Fruit fly (Drosophila melanogaster) whole organism, embryonic: ENCODE data around the gene CG15877.

ENCODE experiments used
- B-H1 ChIP-seq: fragments of 200-800 bp; sonication (Bioruptor generic); IDR thresholded peaks from 3 replicates; pipeline ENCODE4 v1.3.6; 2022; ENCODE audit warnings: missing biosample characterization, missing genetic modification characterization
- CG10274 ChIP-seq: fragments of 200-800 bp; sonication (Bioruptor generic); optimal IDR thresholded peaks from 3 replicates; lab custom pipeline; 2017; ENCODE audit warnings: missing biosample characterization, mild to moderate bottlenecking, missing genetic modification characterization
- CG11247 ChIP-seq: fragments of 200-800 bp; sonication (Bioruptor generic); IDR thresholded peaks from 2 replicates; pipeline ENCODE4 v1.3.6; 2022; ENCODE audit warnings: missing biosample characterization, missing genetic modification characterization
- CG12659 ChIP-seq: fragments of 200-800 bp; sonication (Bioruptor generic); optimal IDR thresholded peaks from 3 replicates; lab custom pipeline; 2017; ENCODE audit warnings: mild to moderate bottlenecking, missing biosample characterization, missing genetic modification reagents, missing genetic modification characterization
- CG17328 ChIP-seq: fragments of 200-800 bp; sonication (Bioruptor generic); IDR thresholded peaks from 2 replicates; pipeline ENCODE4 v1.3.6; 2022; ENCODE audit warnings: missing biosample characterization, missing genetic modification characterization
- CG17359 ChIP-seq: fragments of 200-800 bp; sonication (Bioruptor generic); optimal IDR thresholded peaks from 3 replicates; lab custom pipeline; 2018; ENCODE audit warnings: missing biosample characterization, mild to moderate bottlenecking, missing genetic modification characterization, moderate library complexity
- CG18619 ChIP-seq: fragments of 200-800 bp; sonication (Bioruptor generic); optimal IDR thresholded peaks from 3 replicates; lab custom pipeline; 2017; ENCODE audit warnings: missing biosample characterization, mild to moderate bottlenecking, missing genetic modification characterization
- CG30431 ChIP-seq: fragments of 200-800 bp; sonication (Bioruptor generic); optimal IDR thresholded peaks from 2 replicates; lab custom pipeline; 2017; ENCODE audit warnings: missing biosample characterization, missing genetic modification characterization
- CG4328 ChIP-seq: fragments of 200-800 bp; sonication (Bioruptor generic); optimal IDR thresholded peaks from 3 replicates; lab custom pipeline; 2017; ENCODE audit warnings: missing biosample characterization, missing genetic modification reagents, missing genetic modification characterization
- CG4730 ChIP-seq: fragments of 200-800 bp; sonication (Bioruptor generic); IDR thresholded peaks from 2 replicates; pipeline ENCODE4 v1.3.6; 2022; ENCODE audit warnings: missing biosample characterization, missing genetic modification characterization
- CG7928 ChIP-seq: fragments of 200-800 bp; sonication (Bioruptor generic); optimal IDR thresholded peaks from 2 replicates; lab custom pipeline; 2017; ENCODE audit warnings: missing biosample characterization, mild to moderate bottlenecking, missing genetic modification characterization
- CG7963 ChIP-seq: fragments of 200-800 bp; sonication (Bioruptor generic); IDR thresholded peaks from 3 replicates; pipeline ENCODE4 v1.3.6; 2022; ENCODE audit warnings: missing biosample characterization, missing genetic modification characterization; ENCODE audit not compliant: partially characterized antibody
- CG7987 ChIP-seq: fragments of 200-800 bp; sonication (Bioruptor generic); optimal IDR thresholded peaks from 2 replicates; lab custom pipeline; 2018; ENCODE audit warnings: missing biosample characterization, mild to moderate bottlenecking, missing genetic modification characterization, moderate library complexity
- CG8478 ChIP-seq: fragments of >200 bp; optimal IDR thresholded peaks from 2 replicates; lab custom pipeline; 2018
- CG9215 ChIP-seq: fragments of 200-800 bp; sonication (Bioruptor generic); IDR thresholded peaks from 2 replicates; pipeline ENCODE4 v1.3.6; 2022; ENCODE audit warnings: missing biosample characterization, missing genetic modification characterization
- CG9817 ChIP-seq: fragments of 200-800 bp; sonication (Bioruptor generic); optimal IDR thresholded peaks from 2 replicates; lab custom pipeline; 2018; ENCODE audit warnings: missing biosample characterization, mild to moderate bottlenecking, missing genetic modification characterization, moderate library complexity
- CrebB ChIP-seq: fragments of 200-800 bp; sonication (Bioruptor generic); optimal IDR thresholded peaks from 3 replicates; lab custom pipeline; 2018; ENCODE audit warnings: missing biosample characterization, mild to moderate bottlenecking, missing genetic modification characterization
- D ChIP-seq, 2 experiments: fragments of 200-800 bp in 1 of 2; fragments of >200 bp in 1 of 2; sonication (Bioruptor generic) in 1 of 2; optimal IDR thresholded peaks; 2 replicates in 1 of 2; 3 replicates in 1 of 2; lab custom pipeline; 2017; ENCODE audit warnings: mild to moderate bottlenecking in 1 of 2, missing biosample characterization in 1 of 2, missing genetic modification characterization in 1 of 2, missing genetic modification reagents in 1 of 2
- E2f2 ChIP-seq: fragments of 200-800 bp; sonication (Bioruptor generic); IDR thresholded peaks from 2 replicates; pipeline ENCODE4 v1.3.6; 2022; ENCODE audit warnings: missing biosample characterization, missing genetic modification characterization
- Ets65A ChIP-seq: fragments of 200-800 bp; sonication (Bioruptor generic); peaks from one replicate; lab custom pipeline; 2016; ENCODE audit warnings: missing biosample characterization, missing genetic modification characterization
- Fer3 ChIP-seq: fragments of 200-800 bp; sonication (Bioruptor generic); optimal IDR thresholded peaks from 2 replicates; lab custom pipeline; 2018; ENCODE audit warnings: missing biosample characterization, mild to moderate bottlenecking, missing genetic modification characterization, moderate library complexity
- GATAe ChIP-seq: fragments of 200-800 bp; sonication (Bioruptor generic); conservative IDR thresholded peaks from 2 replicates; pipeline ENCODE4 v1.3.6; 2022; ENCODE audit warnings: missing biosample characterization, missing genetic modification characterization
- HHEX ChIP-seq: fragments of 200-800 bp; sonication (Bioruptor generic); optimal IDR thresholded peaks from 3 replicates; lab custom pipeline; 2017; ENCODE audit warnings: missing biosample characterization, mild to moderate bottlenecking, missing genetic modification characterization, missing genetic modification reagents
- HmgD ChIP-seq: fragments of 200-800 bp; sonication (Bioruptor generic); optimal IDR thresholded peaks from 3 replicates; lab custom pipeline; 2016; ENCODE audit warnings: missing biosample characterization, missing genetic modification characterization
- Hr51 ChIP-seq, 2 experiments: fragments of 200-800 bp; sonication (Bioruptor generic); optimal IDR thresholded peaks; 2 replicates in 1 of 2; 3 replicates in 1 of 2; lab custom pipeline; 2016 to 2018; ENCODE audit warnings: missing biosample characterization in 2 of 2, missing genetic modification characterization in 2 of 2, mild to moderate bottlenecking in 1 of 2, moderate library complexity in 1 of 2
- Hsf ChIP-seq: fragments of 200-800 bp; sonication (Bioruptor generic); optimal IDR thresholded peaks from 3 replicates; lab custom pipeline; 2016; ENCODE audit warnings: missing biosample characterization, missing genetic modification characterization
- Kr ChIP-seq: fragments of 200-800 bp; sonication (Bioruptor generic); optimal IDR thresholded peaks from 2 replicates; lab custom pipeline; 2017; ENCODE audit warnings: missing biosample characterization, mild to moderate bottlenecking, missing genetic modification characterization
- Lpt ChIP-seq: fragments of >200 bp; optimal IDR thresholded peaks from 2 replicates; lab custom pipeline; 2018; ENCODE audit warnings: missing biosample characterization, missing genetic modification characterization
- Sox100B ChIP-seq: fragments of 200-800 bp; sonication (Bioruptor generic); optimal IDR thresholded peaks from 3 replicates; lab custom pipeline; 2018; ENCODE audit warnings: missing biosample characterization, mild to moderate bottlenecking, missing genetic modification characterization
- Tbp ChIP-seq: fragments of >200 bp; optimal IDR thresholded peaks from 2 replicates; lab custom pipeline; 2018; ENCODE audit warnings: missing biosample characterization, missing genetic modification characterization
- ac ChIP-seq: fragments of 200-800 bp; sonication (Bioruptor generic); optimal IDR thresholded peaks from 3 replicates; lab custom pipeline; 2017; ENCODE audit warnings: missing biosample characterization, mild to moderate bottlenecking, missing genetic modification characterization
- az2 ChIP-seq: fragments of 200-800 bp; sonication (Bioruptor generic); optimal IDR thresholded peaks from 3 replicates; lab custom pipeline; 2016; ENCODE audit warnings: missing biosample characterization, missing genetic modification characterization
- cwo ChIP-seq: fragments of 200-800 bp; sonication (Bioruptor generic); optimal IDR thresholded peaks from 3 replicates; lab custom pipeline; 2017; ENCODE audit warnings: missing biosample characterization, missing genetic modification characterization, mild to moderate bottlenecking, moderate library complexity, missing genetic modification reagents
- dmrt99B ChIP-seq: fragments of 200-800 bp; sonication (Bioruptor generic); optimal IDR thresholded peaks from 2 replicates; lab custom pipeline; 2018; ENCODE audit warnings: missing biosample characterization, mild to moderate bottlenecking, missing genetic modification characterization, moderate library complexity
- esg ChIP-seq: fragments of 200-800 bp; sonication (Bioruptor generic); conservative IDR thresholded peaks from 2 replicates; pipeline ENCODE4 v1.3.6; 2022; ENCODE audit warnings: missing biosample characterization, missing genetic modification characterization
- fd102C ChIP-seq: fragments of 200-800 bp; sonication (Bioruptor generic); optimal IDR thresholded peaks from 2 replicates; lab custom pipeline; 2018; ENCODE audit warnings: missing biosample characterization, mild to moderate bottlenecking, missing genetic modification characterization, moderate library complexity
- fd96Cb ChIP-seq: fragments of 200-800 bp; sonication (Bioruptor generic); optimal IDR thresholded peaks from 2 replicates; lab custom pipeline; 2018; ENCODE audit warnings: missing biosample characterization, mild to moderate bottlenecking, missing genetic modification characterization, moderate library complexity
- gce ChIP-seq: fragments of 200-800 bp; sonication (Bioruptor generic); IDR thresholded peaks from 3 replicates; pipeline ENCODE4 v1.3.6; 2022; ENCODE audit warnings: missing biosample characterization, missing genetic modification characterization
- gem ChIP-seq: fragments of 200-800 bp; sonication (Bioruptor generic); optimal IDR thresholded peaks from 2 replicates; lab custom pipeline; 2019; ENCODE audit warnings: missing biosample characterization, mild to moderate bottlenecking, missing genetic modification characterization, moderate library complexity
- ind ChIP-seq: fragments of 200-800 bp; sonication (Bioruptor generic); optimal IDR thresholded peaks from 3 replicates; lab custom pipeline; 2016; ENCODE audit warnings: missing biosample characterization, missing genetic modification characterization
- lab ChIP-seq: fragments of 200-800 bp; sonication (Bioruptor generic); optimal IDR thresholded peaks from 3 replicates; lab custom pipeline; 2017; ENCODE audit warnings: missing biosample characterization, missing genetic modification characterization, mild to moderate bottlenecking, moderate library complexity, missing genetic modification reagents
- luna ChIP-seq: fragments of 200-800 bp; sonication (Bioruptor generic); optimal IDR thresholded peaks from 2 replicates; lab custom pipeline; 2016; ENCODE audit warnings: missing biosample characterization, missing genetic modification characterization
- nau ChIP-seq: fragments of 200-800 bp; sonication (Bioruptor generic); optimal IDR thresholded peaks from 3 replicates; lab custom pipeline; 2017; ENCODE audit warnings: missing biosample characterization, mild to moderate bottlenecking, missing genetic modification characterization, missing genetic modification reagents
- pho ChIP-seq: fragments of 200-800 bp; sonication (Bioruptor generic); optimal IDR thresholded peaks from 2 replicates; lab custom pipeline; 2016; ENCODE audit warnings: missing biosample characterization, missing genetic modification characterization
- phol ChIP-seq: fragments of 200-800 bp; sonication (Bioruptor generic); optimal IDR thresholded peaks from 3 replicates; lab custom pipeline; 2018; ENCODE audit warnings: missing biosample characterization, mild to moderate bottlenecking, missing genetic modification characterization, moderate library complexity
- prd ChIP-seq, 3 experiments: fragments of >200 bp in 2 of 3; fragments of 200-800 bp in 1 of 3; sonication (Bioruptor generic) in 1 of 3; optimal IDR thresholded peaks in 2 of 3; IDR thresholded peaks in 1 of 3; 2 replicates in 2 of 3; 3 replicates in 1 of 3; pipeline versions ENCODE4 v1.3.6 to Lab custom; 2017 to 2022; ENCODE audit warnings: missing biosample characterization in 1 of 3, missing genetic modification characterization in 1 of 3
- sima ChIP-seq: fragments of 200-800 bp; sonication (Bioruptor generic); optimal IDR thresholded peaks from 2 replicates; lab custom pipeline; 2016; ENCODE audit warnings: missing biosample characterization, missing genetic modification characterization
- sr ChIP-seq: fragments of 200-800 bp; sonication (Bioruptor generic); IDR thresholded peaks from 3 replicates; pipeline ENCODE4 v1.3.6; 2022; ENCODE audit warnings: missing biosample characterization, missing genetic modification characterization
- wek ChIP-seq: fragments of 200-800 bp; sonication (Bioruptor generic); optimal IDR thresholded peaks from 3 replicates; lab custom pipeline; 2018; ENCODE audit warnings: missing biosample characterization, mild to moderate bottlenecking, missing genetic modification characterization, moderate library complexity

CG15877 gene

dm6 chr3L:2373421-2374043, 3.8 kb downstream of the CG15877 start, which contains the start of the genes mRpL23 and CG9004 (continued):
- TF ChIP-seq HmgD (GFP tag; lab: Kevin White, UChicago) = peak; percentile 93
- peak; percentile 99 for TF ChIP-seq HHEX (GFP tag; lab: Kevin White, UChicago)
- peak; percentile 99 for TF ChIP-seq gce (GFP tag; lab: Robert Waterston, UW)
- TF ChIP-seq Kr (GFP tag; lab: Kevin White, UChicago) = peak; percentile 44
- TF ChIP-seq CG8478 (lab: Kevin White, UChicago) = no peak
- TF ChIP-seq CG18619 (GFP tag; lab: Kevin White, UChicago) = peak; percentile 99
- TF ChIP-seq esg (GFP tag; lab: Robert Waterston, UW) = peak; percentile 100
- peak; percentile 99 for TF ChIP-seq pho (GFP tag; lab: Kevin White, UChicago)
- peak; percentile 82 for TF ChIP-seq CG7928 (GFP tag; lab: Kevin White, UChicago)
- peak; percentile 100 for TF ChIP-seq Ets65A (GFP tag; lab: Kevin White, UChicago)
- TF ChIP-seq Sox100B (GFP tag; lab: Kevin White, UChicago) = peak; percentile 97
- peak; percentile 97 for TF ChIP-seq sima (GFP tag; lab: Kevin White, UChicago)
- peak; percentile 99 for TF ChIP-seq CG9215
- no peak for TF ChIP-seq Lpt (GFP tag; lab: Kevin White, UChicago)
- TF ChIP-seq GATAe (GFP tag; lab: Robert Waterston, UW) = peak; percentile 99
- peak; percentile 99 for TF ChIP-seq lab
- peak; percentile 95 for TF ChIP-seq ac
- no peak for TF ChIP-seq Tbp
- TF ChIP-seq CG4730 (GFP tag; lab: Robert Waterston, UW) = peak; percentile 100
- peak; percentile 99 for TF ChIP-seq CG30431 (GFP tag; lab: Kevin White, UChicago)
- peak; percentile 99 for TF ChIP-seq dmrt99B
- peak; percentile 83 for TF ChIP-seq fd102C
- peak; percentile 97 for TF ChIP-seq luna (GFP tag; lab: Kevin White, UChicago)
- TF ChIP-seq D (optimal IDR thresholded peaks at IDR 0.05; lab: Kevin White, UChicago) = no peak
- TF ChIP-seq D (GFP tag; optimal IDR thresholded peaks at IDR 0.05; lab: Kevin White, UChicago) = peak; percentile 98
- TF ChIP-seq CG17359 = peak; percentile 99
- TF ChIP-seq ind (GFP tag; lab: Kevin White, UChicago) = peak; percentile 100
- TF ChIP-seq CG11247 (GFP tag; lab: Robert Waterston, UW) = peak; percentile 100
- TF ChIP-seq Fer3 (tag; lab: Kevin White, UChicago) = peak; percentile 99
- TF ChIP-seq cwo (GFP tag; lab: Kevin White, UChicago) = peak; percentile 97
- TF ChIP-seq CG12659 (GFP tag; lab: Kevin White, UChicago) = peak; percentile 99
- no peak for TF ChIP-seq prd (optimal IDR thresholded peaks at IDR 0.05; lab: Kevin White, UChicago)
- TF ChIP-seq prd (GFP tag; IDR thresholded peaks at IDR 0.05; lab: Robert Waterston, UW) = peak; percentile 100
- peak; percentile 100 for TF ChIP-seq gem (tag; lab: Kevin White, UChicago)
- TF ChIP-seq fd96Cb (tag; lab: Kevin White, UChicago) = peak; percentile 99
- TF ChIP-seq E2f2 = peak; percentile 92
- peak; percentile 100 for TF ChIP-seq B-H1 (GFP tag; lab: Robert Waterston, UW)
- TF ChIP-seq Hsf (GFP tag; lab: Kevin White, UChicago) = peak; percentile 100
- TF ChIP-seq phol (tag; lab: Kevin White, UChicago) = peak; percentile 99
- TF ChIP-seq CrebB (tag; lab: Kevin White, UChicago) = peak; percentile 99
- TF ChIP-seq CG9817 (tag; lab: Kevin White, UChicago) = peak; percentile 99
- TF ChIP-seq az2 (GFP tag; lab: Kevin White, UChicago) = peak; percentile 99
- peak; percentile 91 for TF ChIP-seq CG10274 (GFP tag; lab: Kevin White, UChicago)
- peak; percentile 91 for TF ChIP-seq wek (GFP tag; lab: Kevin White, UChicago)
- TF ChIP-seq Hr51 (GFP tag; optimal IDR thresholded peaks at IDR 0.05; lab: Kevin White, UChicago) = peak; percentile 99
- TF ChIP-seq nau (GFP tag; lab: Kevin White, UChicago) = peak; percentile 97
- no peak for TF ChIP-seq CG7963 (GFP tag; lab: Robert Waterston, UW)
- peak; percentile 100 for TF ChIP-seq CG17328 (GFP tag; lab: Robert Waterston, UW)
- TF ChIP-seq CG7987 (GFP tag; lab: Kevin White, UChicago) = peak; percentile 96
- peak; percentile 97 for TF ChIP-seq CG4328
- peak; percentile 98 for TF ChIP-seq sr (GFP tag; lab: Robert Waterston, UW)
